Fruit fly (Drosophila melanogaster): ENCODE measurements around the gene tup.

dm6 chr2L:18822805-18823204 lies 58.3 kb downstream of the tup start:
- TF ChIP-seq CG8478 (optimal IDR thresholded peaks at IDR 0.05) (no peak), psq (optimal IDR thresholded peaks at IDR 0.05) (no peak)

All from whole organism.